Worm (Caenorhabditis elegans): Measurements from ENCODE around the gene ctsa-4.1.
A peak's percentile ranks its signal among the peaks of the same experiment; 100 is the strongest.

ctsa-4.1 gene

ce11 chrII:6370110-6370509, 3.3 kb downstream of the ctsa-4.1 start (continued):
- TF ChIP-seq unc-130 (tag; optimal IDR thresholded peaks at IDR 0.05) (peak; percentile 84), C16A3.4 (tag; optimal IDR thresholded peaks at IDR 0.05) (peak; percentile 81), nhr-90 (tag; optimal IDR thresholded peaks at IDR 0.05; ENCODE audit: poor library complexity) (peak; percentile 79), jun-1 (tag; optimal IDR thresholded peaks at IDR 0.05) (peak; percentile 86), nhr-28 (tag; optimal IDR thresholded peaks at IDR 0.05) (no peak), F16B12.6 (tag; optimal IDR thresholded peaks at IDR 0.05) (peak; percentile 47), nhr-237 (tag; optimal IDR thresholded peaks at IDR 0.05) (peak; percentile 20), lir-3 (tag; optimal IDR thresholded peaks at IDR 0.05; ENCODE audit: poor library complexity) (peak; percentile 47), elt-2 (tag; optimal IDR thresholded peaks at IDR 0.05) (peak; percentile 56), tlp-1 (tag; optimal IDR thresholded peaks at IDR 0.05) (no peak)

DNA sequence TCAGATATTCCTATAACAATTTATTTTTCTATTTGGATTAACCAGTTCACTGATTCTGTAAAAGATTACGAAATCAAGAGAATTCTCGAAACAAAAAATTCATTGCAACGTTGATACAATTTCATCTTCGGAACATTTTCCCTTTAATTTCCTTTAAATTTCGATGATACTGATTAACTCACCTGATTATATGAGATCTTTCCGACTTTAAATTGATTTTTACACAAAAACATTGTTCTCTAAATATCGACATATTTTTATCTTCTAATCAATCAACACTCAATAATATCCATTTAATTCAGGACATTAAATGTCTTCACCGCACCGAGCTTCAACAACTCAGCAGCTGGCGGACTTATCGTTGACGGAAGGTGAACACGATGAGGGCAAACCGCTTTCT, 4.2 kb downstream of the ctsa-4.1 start, which contains the start of gene lin-23:
TSS of gene lin-23 (plus strand) at position 301 of the 400 bp plus-strand sequence.
- TF ChIP-seq nhr-76 (tag; optimal IDR thresholded peaks at IDR 0.05), result no peak
- no peak for TF ChIP-seq snpc-4 (tag; optimal IDR thresholded peaks at IDR 0.05)

ce11 chrII:6373361-6373760, 6.6 kb downstream of the ctsa-4.1 start:
- no peak for TF ChIP-seq nhr-28 (tag; optimal IDR thresholded peaks at IDR 0.05)
- no peak for TF ChIP-seq snpc-4 (tag; optimal IDR thresholded peaks at IDR 0.05)

DNA sequence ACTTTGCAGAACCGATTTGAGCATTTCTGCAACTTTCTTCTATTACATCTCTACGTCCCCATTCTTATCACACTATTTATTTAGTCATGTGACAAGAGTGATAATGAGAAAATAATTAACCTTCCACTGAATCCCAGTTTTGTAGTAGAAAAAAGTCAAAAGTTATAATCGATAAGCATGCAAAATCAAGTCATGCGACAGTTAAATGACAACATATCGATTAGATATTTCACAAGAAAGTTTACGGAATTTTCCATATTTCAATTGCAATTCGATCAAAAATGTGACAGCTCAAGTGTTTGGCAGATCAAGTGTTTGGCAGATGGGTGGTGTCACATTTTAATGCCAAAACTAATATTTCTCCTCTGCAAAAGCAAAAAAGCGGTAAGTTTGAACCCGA, 7.8 kb downstream of the ctsa-4.1 start:
- TF ChIP-seq hpl-2 (GFP tag; optimal IDR thresholded peaks at IDR 0.05) (peak; percentile 29), nhr-85 (tag) (peak; percentile 62), efl-1 (optimal IDR thresholded peaks at IDR 0.05) (no peak), efl-1 (GFP tag; optimal IDR thresholded peaks at IDR 0.05 in 1 of 2) (peak in 1 of 2 experiments; percentile 88), lin-35 (GFP tag; optimal IDR thresholded peaks at IDR 0.05) (peak in 1 of 2 experiments; percentile 55), elt-2 (tag; optimal IDR thresholded peaks at IDR 0.05) (peak; percentile 78), nhr-90 (tag; optimal IDR thresholded peaks at IDR 0.05; ENCODE audit: poor library complexity) (peak; percentile 23), rnt-1 (tag; optimal IDR thresholded peaks at IDR 0.05) (no peak), nhr-71 (tag; optimal IDR thresholded peaks at IDR 0.05) (peak; percentile 1), lin-15B (tag; optimal IDR thresholded peaks at IDR 0.05) (no peak)

ce11 chrII:6376693-6377092, 9.9 kb downstream of the ctsa-4.1 start:
- TF ChIP-seq efl-3 (GFP tag; optimal IDR thresholded peaks at IDR 0.05), result no peak
- no peak for TF ChIP-seq skn-1 (tag; optimal IDR thresholded peaks at IDR 0.05)
- TF ChIP-seq nhr-85 (tag), result no peak
- TF ChIP-seq dsc-1 (tag; optimal IDR thresholded peaks at IDR 0.05), result no peak
- no peak for TF ChIP-seq ceh-63 (GFP tag; optimal IDR thresholded peaks at IDR 0.05)
- no peak for TF ChIP-seq xbp-1 (tag; optimal IDR thresholded peaks at IDR 0.05)
- no peak for TF ChIP-seq unc-30 (tag; optimal IDR thresholded peaks at IDR 0.05)
- no peak for TF ChIP-seq ces-1 (GFP tag; optimal IDR thresholded peaks at IDR 0.05)
- no peak for TF ChIP-seq nhr-19 (GFP tag; conservative IDR thresholded peaks at IDR 0.05)
- no peak for TF ChIP-seq rnt-1 (tag; optimal IDR thresholded peaks at IDR 0.05)
- no peak for TF ChIP-seq elt-3 (tag; optimal IDR thresholded peaks at IDR 0.05)
- TF ChIP-seq ztf-11 (tag; optimal IDR thresholded peaks at IDR 0.05), result no peak
- TF ChIP-seq ztf-4 (tag; optimal IDR thresholded peaks at IDR 0.05), result no peak
- TF ChIP-seq lin-35 (GFP tag; optimal IDR thresholded peaks at IDR 0.05), result no peak

- no peak for TF ChIP-seq F16B12.6 (tag; optimal IDR thresholded peaks at IDR 0.05)
- TF ChIP-seq efl-1 (optimal IDR thresholded peaks at IDR 0.05), result no peak
- TF ChIP-seq efl-1 (GFP tag; optimal IDR thresholded peaks at IDR 0.05 in 1 of 2), result peak in 1 of 2 experiments; percentile 29
- no peak for TF ChIP-seq unc-86 (tag; optimal IDR thresholded peaks at IDR 0.05)
- TF ChIP-seq zip-4 (GFP tag; optimal IDR thresholded peaks at IDR 0.05), result no peak
- TF ChIP-seq egl-27 (tag; optimal IDR thresholded peaks at IDR 0.05), result no peak
- peak; percentile 13 for TF ChIP-seq lin-14 (GFP tag; optimal IDR thresholded peaks at IDR 0.05)
- TF ChIP-seq nhr-20 (tag; optimal IDR thresholded peaks at IDR 0.05), result peak; percentile 0
- TF ChIP-seq blmp-1 (tag; optimal IDR thresholded peaks at IDR 0.05), result peak; percentile 33
- TF ChIP-seq snu-23 (GFP tag; optimal IDR thresholded peaks at IDR 0.05), result no peak
- no peak for TF ChIP-seq egl-13 (tag; optimal IDR thresholded peaks at IDR 0.05)
- TF ChIP-seq ets-5 (GFP tag; IDR thresholded peaks at IDR 0.05), result no peak
- no peak for TF ChIP-seq fos-1 (tag; optimal IDR thresholded peaks at IDR 0.05)
- TF ChIP-seq lin-35 (GFP tag; optimal IDR thresholded peaks at IDR 0.05), result peak in 1 of 2 experiments; percentile 56
- no peak for TF ChIP-seq mef-2 (tag; optimal IDR thresholded peaks at IDR 0.05)
- peak; percentile 52 for TF ChIP-seq elt-2 (tag; optimal IDR thresholded peaks at IDR 0.05)
- TF ChIP-seq rnt-1 (tag; optimal IDR thresholded peaks at IDR 0.05), result no peak
- TF ChIP-seq lin-13 (GFP tag; optimal IDR thresholded peaks at IDR 0.05), result no peak
- TF ChIP-seq nhr-19 (GFP tag; conservative IDR thresholded peaks at IDR 0.05), result no peak
- no peak for TF ChIP-seq jun-1 (tag; optimal IDR thresholded peaks at IDR 0.05)
Observed at ce11 chrII:6377381-6377948, 10.7 kb downstream of the ctsa-4.1 start.
